Fruit fly (Drosophila melanogaster): ENCODE measurements around the gene ntc.

ntc gene

DNA sequence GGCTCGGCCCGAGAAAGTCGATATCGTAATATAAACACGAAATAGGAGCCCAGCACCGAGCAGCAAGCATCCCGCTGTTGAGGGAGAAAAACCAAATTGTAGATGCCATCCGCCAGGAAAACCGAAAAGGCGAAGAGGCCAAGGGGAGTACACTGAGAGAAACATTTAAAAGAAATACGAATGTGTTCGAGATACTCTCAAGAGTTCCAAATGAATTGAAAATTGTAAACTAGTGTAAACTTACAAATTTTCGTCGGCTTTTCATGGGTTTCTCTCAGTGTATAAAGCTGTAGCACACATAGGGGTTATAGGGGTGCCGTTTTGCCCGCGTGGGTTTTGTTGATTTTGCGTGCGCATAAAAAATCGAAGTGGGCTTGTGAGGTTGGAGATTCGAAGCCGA is 3.6 kb downstream of the ntc start (continued):
- TF ChIP-seq dpn (GFP tag; optimal IDR thresholded peaks at IDR 0.05) (peak; percentile 82 to 86), CG15514 (GFP tag; optimal IDR thresholded peaks at IDR 0.05) (peak; percentile 46), CG33213 (GFP tag; optimal IDR thresholded peaks at IDR 0.05) (peak; percentile 12), CG8478 (optimal IDR thresholded peaks at IDR 0.05) (no peak), sd (tag; optimal IDR thresholded peaks at IDR 0.05) (peak; percentile 53), HHEX (GFP tag; optimal IDR thresholded peaks at IDR 0.05) (peak; percentile 65), Mrtf (GFP tag; IDR thresholded peaks at IDR 0.05) (peak; percentile 71), CG34376 (GFP tag; optimal IDR thresholded peaks at IDR 0.05) (peak; percentile 76), cg (GFP tag; optimal IDR thresholded peaks at IDR 0.05) (no peak), CG7357 (GFP tag; IDR thresholded peaks at IDR 0.05) (peak; percentile 48; the same call in 1 of the 3 replicates), Bgb (GFP tag; IDR thresholded peaks at IDR 0.05; ENCODE audit: partially characterized antibody) (no peak), CG6272 (GFP tag; IDR thresholded peaks at IDR 0.05) (peak; percentile 59), gcm2 (GFP tag; optimal IDR thresholded peaks at IDR 0.05) (peak; percentile 56), CG7963 (GFP tag; IDR thresholded peaks at IDR 0.05; ENCODE audit: partially characterized antibody) (no peak), h (optimal IDR thresholded peaks at IDR 0.05) (no peak), az2 (GFP tag; optimal IDR thresholded peaks at IDR 0.05) (peak; percentile 71), CG4424 (GFP tag; optimal IDR thresholded peaks at IDR 0.05) (peak; percentile 58), H15 (GFP tag; IDR thresholded peaks at IDR 0.05) (peak; percentile 53; the same call in 2 of the 3 replicates), Pdp1 (GFP tag; optimal IDR thresholded peaks at IDR 0.05) (peak; percentile 69 to 77), CG1603 (tag; optimal IDR thresholded peaks at IDR 0.05) (peak; percentile 56), lola (GFP tag; optimal IDR thresholded peaks at IDR 0.05) (no peak), ATbp (GFP tag; optimal IDR thresholded peaks at IDR 0.05) (peak; percentile 39), CG4707 (GFP tag; optimal IDR thresholded peaks at IDR 0.05) (peak; percentile 21), CG11695 (GFP tag; IDR thresholded peaks at IDR 0.05) (peak; percentile 74), Dfd (GFP tag; optimal IDR thresholded peaks at IDR 0.05) (no peak), sim (GFP tag; IDR thresholded peaks at IDR 0.05) (0 out of 2 replicates have a peak, but pooled peaks have one; percentile 13), dimm (GFP tag; IDR thresholded peaks at IDR 0.05) (0 out of 2 replicates have a peak, but pooled peaks have one; percentile 53), CG34422 (GFP tag; IDR thresholded peaks at IDR 0.05) (peak; percentile 57; the same call in 2 of the 3 replicates), NK7.1 (GFP tag; optimal IDR thresholded peaks at IDR 0.05) (peak; percentile 56), danr (GFP tag; IDR thresholded peaks at IDR 0.05) (peak; percentile 48), TFAM (GFP tag; optimal IDR thresholded peaks at IDR 0.05) (no peak), run (tag; optimal IDR thresholded peaks at IDR 0.05) (no peak), CG17612 (GFP tag; IDR thresholded peaks at IDR 0.05) (0 out of 2 replicates have a peak, but pooled peaks have one; percentile 36), CG3847 (GFP tag; IDR thresholded peaks at IDR 0.05) (peak; percentile 78), Nf-YB (GFP tag; optimal IDR thresholded peaks at IDR 0.05) (peak; percentile 37), chif (GFP tag; optimal IDR thresholded peaks at IDR 0.05) (peak; percentile 58 to 67), BEAF-32 (GFP tag; optimal IDR thresholded peaks at IDR 0.05) (no peak), hth (optimal IDR thresholded peaks at IDR 0.05) (no peak), CTCF (GFP tag; optimal IDR thresholded peaks at IDR 0.05) (no peak), HLH4C (GFP tag; IDR thresholded peaks at IDR 0.05; ENCODE audit: partially characterized antibody) (no peak), Dip2 (GFP tag; IDR thresholded peaks at IDR 0.05) (peak; percentile 26; the same call in 1 of the 2 replicates), crp (GFP tag; optimal IDR thresholded peaks at IDR 0.05) (peak in 1 of 2 experiments; percentile 8), CG18599 (GFP tag; optimal IDR thresholded peaks at IDR 0.05) (peak; percentile 92), lilli (GFP tag; optimal IDR thresholded peaks at IDR 0.05) (peak; percentile 90), Hmx (GFP tag; optimal IDR thresholded peaks at IDR 0.05) (peak; percentile 39), Lhr (GFP tag; optimal IDR thresholded peaks at IDR 0.05) (no peak), Sry-δ (GFP tag; optimal IDR thresholded peaks at IDR 0.05) (peak; percentile 21), Stat92E (GFP tag; optimal IDR thresholded peaks at IDR 0.05) (no peak), Dref (GFP tag; IDR thresholded peaks at IDR 0.05) (0 out of 2 replicates have a peak, but pooled peaks have one; percentile 25), CG3995 (GFP tag; optimal IDR thresholded peaks at IDR 0.05) (no peak), nerfin-2 (GFP tag; IDR thresholded peaks at IDR 0.05; ENCODE audit: partially characterized antibody) (no peak)
